Worm (Caenorhabditis elegans): ENCODE measurements around the gene F58A3.3.

The F58A3.3 gene

DNA sequence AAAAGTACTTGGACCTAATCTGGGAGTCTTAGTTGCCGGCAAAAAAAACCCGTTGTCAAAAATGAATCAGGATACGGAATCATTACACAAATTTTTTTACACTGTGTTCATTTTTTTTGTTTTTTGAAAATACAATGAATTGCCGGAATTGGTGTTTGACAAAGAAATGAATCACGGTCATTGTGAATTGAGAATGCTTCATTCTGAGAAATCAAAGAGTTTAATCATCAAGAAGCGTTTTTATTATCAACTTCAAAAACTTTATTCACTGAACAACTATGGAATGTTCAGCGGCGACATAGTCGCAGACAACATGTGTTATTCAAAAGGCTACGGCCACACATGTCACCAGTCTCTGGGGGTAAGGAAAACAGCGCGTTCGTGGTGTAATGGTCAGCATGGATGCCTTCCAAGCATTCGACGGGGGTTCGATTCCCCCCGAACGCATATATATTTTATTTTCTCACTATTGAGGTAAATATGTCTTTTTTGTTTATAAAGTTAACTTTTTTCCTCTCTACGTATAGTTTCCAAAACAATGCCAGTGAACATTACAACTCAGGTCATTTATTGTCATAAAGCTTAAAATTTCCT lies 48.9 kb upstream of the F58A3.3 start, which contains the start of gene nas-10 (continued):
- TF ChIP-seq unc-62 (GFP tag; optimal IDR thresholded peaks at IDR 0.05 in 1 of 2), result peak in 1 of 2 experiments; percentile 21
- TF ChIP-seq unc-62 (tag; optimal IDR thresholded peaks at IDR 0.05), result no peak
- TF ChIP-seq dpl-1 (GFP tag; optimal IDR thresholded peaks at IDR 0.05), result peak; percentile 5
- TF ChIP-seq duxl-1 (tag; optimal IDR thresholded peaks at IDR 0.05; ENCODE audit: poor library complexity), result peak; percentile 74
- TF ChIP-seq gei-8 (GFP tag; optimal IDR thresholded peaks at IDR 0.05), result peak; percentile 21
- peak; percentile 94 for TF ChIP-seq lin-1 (GFP tag; IDR thresholded peaks at IDR 0.05)
- 0 out of 2 replicates have a peak, but pooled peaks have one; percentile 48 for TF ChIP-seq zip-11 (GFP tag; IDR thresholded peaks at IDR 0.05)
- peak; percentile 63; the same call in 1 of the 2 replicates for TF ChIP-seq zfp-3 (GFP tag; conservative IDR thresholded peaks at IDR 0.05)
- no peak for TF ChIP-seq lin-38 (GFP tag; IDR thresholded peaks at IDR 0.05)
- TF ChIP-seq pqm-1 (tag; optimal IDR thresholded peaks at IDR 0.05), result no peak
- TF ChIP-seq nhr-11 (tag; optimal IDR thresholded peaks at IDR 0.05), result no peak
- TF ChIP-seq unc-130 (GFP tag; optimal IDR thresholded peaks at IDR 0.05), result peak; percentile 23
- peak; percentile 68 for TF ChIP-seq ZK337.2 (GFP tag; IDR thresholded peaks at IDR 0.05)
- TF ChIP-seq hlh-11 (tag; optimal IDR thresholded peaks at IDR 0.05), result peak; percentile 68
- no peak for TF ChIP-seq nhr-237 (tag; optimal IDR thresholded peaks at IDR 0.05)
- peak; percentile 75 for TF ChIP-seq spr-3 (GFP tag; optimal IDR thresholded peaks at IDR 0.05)
- TF ChIP-seq ceh-44 (GFP tag; IDR thresholded peaks at IDR 0.05), result peak; percentile 73; the same call in 1 of the 2 replicates
- peak; percentile 90 for TF ChIP-seq vab-7 (GFP tag; IDR thresholded peaks at IDR 0.05)
- TF ChIP-seq lin-13 (GFP tag; optimal IDR thresholded peaks at IDR 0.05), result peak; percentile 49
- peak; percentile 81; the same call in 1 of the 2 replicates for TF ChIP-seq F44E2.7 (GFP tag; IDR thresholded peaks at IDR 0.05)
- peak; percentile 76 for TF ChIP-seq dmd-6 (GFP tag; IDR thresholded peaks at IDR 0.05)
- TF ChIP-seq sdz-12 (GFP tag; optimal IDR thresholded peaks at IDR 0.05), result peak; percentile 64
- TF ChIP-seq dve-1 (tag; optimal IDR thresholded peaks at IDR 0.05; ENCODE audit: insufficient read depth), result no peak
- TF ChIP-seq ceh-62 (tag; optimal IDR thresholded peaks at IDR 0.05), result no peak
- 0 out of 2 replicates have a peak, but pooled peaks have one; percentile 13 for TF ChIP-seq mxl-2 (GFP tag; conservative IDR thresholded peaks at IDR 0.05)
- TF ChIP-seq lim-7 (GFP tag; IDR thresholded peaks at IDR 0.05), result peak; percentile 91
- TF ChIP-seq daf-19 (GFP tag; conservative IDR thresholded peaks at IDR 0.05), result peak; percentile 85
- peak; percentile 63 for TF ChIP-seq Y5F2A.4 (GFP tag; optimal IDR thresholded peaks at IDR 0.05)
- TF ChIP-seq daf-12 (tag; optimal IDR thresholded peaks at IDR 0.05), result no peak
- no peak; the same call in 1 of the 2 replicates for TF ChIP-seq T26A8.4 (GFP tag; IDR thresholded peaks at IDR 0.05)
- TF ChIP-seq dmd-9 (GFP tag; IDR thresholded peaks at IDR 0.05), result peak; percentile 61; the same call in 1 of the 2 replicates
- TF ChIP-seq ces-1 (GFP tag; optimal IDR thresholded peaks at IDR 0.05), result no peak
- TF ChIP-seq daf-16 (GFP tag; optimal IDR thresholded peaks at IDR 0.05), result peak in 1 of 2 experiments; percentile 72
- peak; percentile 83 for TF ChIP-seq daf-16 (tag; optimal IDR thresholded peaks at IDR 0.05)
- peak; percentile 90 for TF ChIP-seq ctbp-1 (GFP tag; IDR thresholded peaks at IDR 0.05)
- TF ChIP-seq ZK546.5 (tag; optimal IDR thresholded peaks at IDR 0.05), result no peak
- TF ChIP-seq nhr-28 (tag; optimal IDR thresholded peaks at IDR 0.05), result peak; percentile 46
- TF ChIP-seq mdt-29 (GFP tag; IDR thresholded peaks at IDR 0.05), result no peak
- TF ChIP-seq hif-1 (tag; optimal IDR thresholded peaks at IDR 0.05), result peak; percentile 5 to 60
- TF ChIP-seq nhr-25 (tag; optimal IDR thresholded peaks at IDR 0.05; ENCODE audit: borderline replicate concordance, insufficient read depth), result peak; percentile 26
- no peak for TF ChIP-seq nhr-10 (tag; optimal IDR thresholded peaks at IDR 0.05)
- peak; percentile 29 for TF ChIP-seq T20F7.1 (GFP tag; optimal IDR thresholded peaks at IDR 0.05)
